Fruit fly (Drosophila melanogaster) S2 (cell line): ENCODE data around the gene Sgs5bis.

ENCODE experiments used
- CG8478 ChIP-seq: fragments of >200 bp; optimal IDR thresholded peaks from 2 replicates; lab custom pipeline; 2018
- CTCF ChIP-seq, 2 experiments: fragments of >200 bp; optimal IDR thresholded peaks; 2 replicates each; lab custom pipeline; 2018

dm6 chr3R:17591831-17592230 lies 2.4 kb upstream of the Sgs5bis start:
- TF ChIP-seq CTCF (optimal IDR thresholded peaks at IDR 0.05; lab: Kevin White, UChicago): no peak
- TF ChIP-seq CG8478: no peak
